Fruit fly (Drosophila melanogaster) whole organism, embryonic: ENCODE data around the gene nAChRbeta1.

Source experiments
- Ada2b ChIP-seq: fragments of 200-800 bp; sonication (Bioruptor generic); IDR thresholded peaks from 2 replicates; pipeline ENCODE4 v1.3.6; 2022; ENCODE audit warnings: missing biosample characterization, missing genetic modification characterization
- CG11560 ChIP-seq: fragments of 200-800 bp; sonication (Bioruptor generic); IDR thresholded peaks from 3 replicates; pipeline ENCODE4 v1.3.6; 2022; ENCODE audit warnings: missing biosample characterization, missing genetic modification characterization
- CG12155 ChIP-seq: fragments of 200-800 bp; sonication (Bioruptor generic); optimal IDR thresholded peaks from 3 replicates; lab custom pipeline; 2016; ENCODE audit warnings: missing biosample characterization, missing genetic modification characterization
- CG1602 ChIP-seq: fragments of 200-800 bp; sonication (Bioruptor generic); optimal IDR thresholded peaks from 3 replicates; lab custom pipeline; 2016; ENCODE audit warnings: missing biosample characterization, missing genetic modification characterization
- CG17612 ChIP-seq: fragments of 200-800 bp; sonication (Bioruptor generic); IDR thresholded peaks from 2 replicates; pipeline ENCODE4 v1.3.6; 2022; ENCODE audit warnings: missing biosample characterization, missing genetic modification characterization
- CG18476 ChIP-seq: fragments of 200-800 bp; sonication (Bioruptor generic); optimal IDR thresholded peaks from 2 replicates; lab custom pipeline; 2016; ENCODE audit warnings: missing biosample characterization, mild to moderate bottlenecking, missing genetic modification characterization
- CG2120 ChIP-seq: fragments of 200-800 bp; sonication (Bioruptor generic); optimal IDR thresholded peaks from 3 replicates; lab custom pipeline; 2016; ENCODE audit warnings: missing biosample characterization, missing genetic modification characterization
- CG3281 ChIP-seq: fragments of 200-800 bp; sonication (Bioruptor generic); optimal IDR thresholded peaks from 3 replicates; lab custom pipeline; 2017; ENCODE audit warnings: missing biosample characterization, mild to moderate bottlenecking, missing genetic modification characterization
- CG6175 ChIP-seq: fragments of 200-800 bp; sonication (Bioruptor generic); IDR thresholded peaks from 3 replicates; pipeline ENCODE4 v1.3.6; 2022; ENCODE audit warnings: missing biosample characterization, missing genetic modification characterization
- CG6254 ChIP-seq: fragments of 200-800 bp; sonication (Bioruptor generic); optimal IDR thresholded peaks from 3 replicates; lab custom pipeline; 2017; ENCODE audit warnings: mild to moderate bottlenecking, missing biosample characterization, missing genetic modification reagents, missing genetic modification characterization
- CG8290 ChIP-seq, 3 experiments: fragments of 200-800 bp; sonication (Bioruptor generic); optimal IDR thresholded peaks; 2 replicates each; lab custom pipeline; 2016 to 2019; ENCODE audit warnings: missing biosample characterization in 3 of 3, missing genetic modification characterization in 3 of 3, mild to moderate bottlenecking in 2 of 3, moderate library complexity in 1 of 3
- Gsc ChIP-seq: fragments of 200-800 bp; sonication (Bioruptor generic); IDR thresholded peaks from 2 replicates; pipeline ENCODE4 v1.3.6; 2022; ENCODE audit warnings: missing biosample characterization, missing genetic modification characterization
- Hand ChIP-seq: fragments of 200-800 bp; sonication (Bioruptor generic); optimal IDR thresholded peaks from 2 replicates; lab custom pipeline; 2017; ENCODE audit warnings: mild to moderate bottlenecking, missing biosample characterization, missing genetic modification reagents, missing genetic modification characterization
- Hr51 ChIP-seq, 2 experiments: fragments of 200-800 bp; sonication (Bioruptor generic); optimal IDR thresholded peaks; 2 replicates in 1 of 2; 3 replicates in 1 of 2; lab custom pipeline; 2016 to 2018; ENCODE audit warnings: missing biosample characterization in 2 of 2, missing genetic modification characterization in 2 of 2, mild to moderate bottlenecking in 1 of 2, moderate library complexity in 1 of 2
- MESR4 ChIP-seq: fragments of 200-800 bp; sonication (Bioruptor generic); optimal IDR thresholded peaks from 2 replicates; lab custom pipeline; 2018; ENCODE audit warnings: missing biosample characterization, mild to moderate bottlenecking, missing genetic modification characterization, moderate library complexity
- NC2α ChIP-seq: fragments of 200-800 bp; sonication (Bioruptor generic); optimal IDR thresholded peaks from 2 replicates; lab custom pipeline; 2016; ENCODE audit warnings: missing biosample characterization, missing genetic modification characterization
- Nf-YB ChIP-seq: fragments of 200-800 bp; sonication (Bioruptor generic); optimal IDR thresholded peaks from 3 replicates; lab custom pipeline; 2019; ENCODE audit warnings: missing biosample characterization, mild to moderate bottlenecking, missing genetic modification characterization, moderate library complexity
- Oaz ChIP-seq: fragments of 200-800 bp; sonication (Bioruptor generic); IDR thresholded peaks from 2 replicates; pipeline ENCODE4 v1.3.6; 2022; ENCODE audit warnings: missing biosample characterization, missing genetic modification characterization
- Trl ChIP-seq, 3 experiments: fragments of >200 bp in 2 of 3; fragments of 200-800 bp in 1 of 3; sonication (Bioruptor generic) in 1 of 3; optimal IDR thresholded peaks; 2 replicates in 1 of 3; 3 replicates in 2 of 3; lab custom pipeline; 2016 to 2017; ENCODE audit warnings: missing biosample characterization in 1 of 3, missing genetic modification characterization in 1 of 3
- Xrp1 ChIP-seq: fragments of 200-800 bp; sonication (Bioruptor generic); IDR thresholded peaks from 2 replicates; pipeline ENCODE4 v1.3.6; 2022; ENCODE audit warnings: missing biosample characterization, missing genetic modification characterization
- abd-A ChIP-seq: fragments of 200-800 bp; sonication (Bioruptor generic); optimal IDR thresholded peaks from 3 replicates; lab custom pipeline; 2019; ENCODE audit warnings: missing biosample characterization, mild to moderate bottlenecking, missing genetic modification characterization, moderate library complexity
- ara ChIP-seq: fragments of 200-800 bp; sonication (Bioruptor generic); IDR thresholded peaks from 2 replicates; pipeline ENCODE4 v1.3.6; 2022; ENCODE audit warnings: missing biosample characterization, missing genetic modification characterization
- bab2 ChIP-seq: fragments of 200-800 bp; sonication (Bioruptor generic); optimal IDR thresholded peaks from 2 replicates; lab custom pipeline; 2016; ENCODE audit warnings: missing biosample characterization, missing genetic modification characterization
- caup ChIP-seq: fragments of 200-800 bp; sonication (Bioruptor generic); optimal IDR thresholded peaks from 3 replicates; lab custom pipeline; 2017; ENCODE audit warnings: missing biosample characterization, mild to moderate bottlenecking, missing genetic modification characterization, moderate library complexity; ENCODE audit not compliant: severe bottlenecking
- chinmo ChIP-seq: fragments of 200-800 bp; sonication (Bioruptor generic); IDR thresholded peaks from 4 replicates; pipeline ENCODE4 v1.3.6; 2022; ENCODE audit warnings: missing biosample characterization, missing genetic modification characterization; ENCODE audit not compliant: partially characterized antibody
- dm ChIP-seq: fragments of 200-800 bp; sonication (Bioruptor generic); optimal IDR thresholded peaks from 3 replicates; lab custom pipeline; 2016; ENCODE audit warnings: missing biosample characterization, missing genetic modification characterization
- dmrt11E ChIP-seq: fragments of 200-800 bp; sonication (Bioruptor generic); optimal IDR thresholded peaks from 3 replicates; lab custom pipeline; 2018; ENCODE audit warnings: missing biosample characterization, mild to moderate bottlenecking, missing genetic modification characterization, moderate library complexity
- en ChIP-seq: fragments of 200-800 bp; sonication (Bioruptor generic); optimal IDR thresholded peaks from 2 replicates; lab custom pipeline; 2016; ENCODE audit warnings: missing biosample characterization, missing genetic modification characterization
- eve ChIP-seq, 2 experiments: fragments of >200 bp; optimal IDR thresholded peaks; 2 replicates each; lab custom pipeline; 2017; ENCODE audit warnings: missing biosample characterization in 2 of 2, missing genetic modification characterization in 2 of 2
- ewg ChIP-seq: fragments of 200-800 bp; sonication (Bioruptor generic); optimal IDR thresholded peaks from 3 replicates; lab custom pipeline; 2017; ENCODE audit warnings: mild to moderate bottlenecking, missing biosample characterization, missing genetic modification reagents, missing genetic modification characterization
- eyg ChIP-seq: fragments of 200-800 bp; sonication (Bioruptor generic); optimal IDR thresholded peaks from 3 replicates; lab custom pipeline; 2016; ENCODE audit warnings: missing biosample characterization, missing genetic modification characterization
- fu2 ChIP-seq: fragments of 200-800 bp; sonication (Bioruptor generic); optimal IDR thresholded peaks from 2 replicates; lab custom pipeline; 2016; ENCODE audit warnings: missing biosample characterization, missing genetic modification characterization
- gfzf ChIP-seq: fragments of 200-800 bp; sonication (Bioruptor generic); optimal IDR thresholded peaks from 2 replicates; lab custom pipeline; 2016; ENCODE audit warnings: missing biosample characterization, mild to moderate bottlenecking, missing genetic modification characterization, moderate library complexity
- grau ChIP-seq: fragments of 200-800 bp; optimal IDR thresholded peaks from 3 replicates; lab custom pipeline; 2019; ENCODE audit warnings: missing biosample characterization, mild to moderate bottlenecking, missing genetic modification characterization, moderate library complexity
- lab ChIP-seq: fragments of 200-800 bp; sonication (Bioruptor generic); optimal IDR thresholded peaks from 3 replicates; lab custom pipeline; 2017; ENCODE audit warnings: missing biosample characterization, missing genetic modification characterization, mild to moderate bottlenecking, moderate library complexity, missing genetic modification reagents
- nmo ChIP-seq: fragments of 200-800 bp; sonication (Bioruptor generic); optimal IDR thresholded peaks from 2 replicates; lab custom pipeline; 2018; ENCODE audit warnings: missing biosample characterization, mild to moderate bottlenecking, missing genetic modification characterization, moderate library complexity
- oc ChIP-seq: fragments of 200-800 bp; sonication (Bioruptor generic); optimal IDR thresholded peaks from 2 replicates; lab custom pipeline; 2018; ENCODE audit warnings: missing biosample characterization, mild to moderate bottlenecking, missing genetic modification characterization, moderate library complexity
- onecut ChIP-seq: fragments of 200-800 bp; sonication (Bioruptor generic); IDR thresholded peaks from 2 replicates; pipeline ENCODE4 v1.3.6; 2022; ENCODE audit warnings: missing biosample characterization, missing genetic modification characterization
- prd ChIP-seq, 3 experiments: fragments of >200 bp in 2 of 3; fragments of 200-800 bp in 1 of 3; sonication (Bioruptor generic) in 1 of 3; optimal IDR thresholded peaks in 2 of 3; IDR thresholded peaks in 1 of 3; 2 replicates in 2 of 3; 3 replicates in 1 of 3; pipeline versions ENCODE4 v1.3.6 to Lab custom; 2017 to 2022; ENCODE audit warnings: missing biosample characterization in 1 of 3, missing genetic modification characterization in 1 of 3
- ro ChIP-seq: fragments of 200-800 bp; sonication (Bioruptor generic); IDR thresholded peaks from 2 replicates; pipeline ENCODE4 v1.3.6; 2022; ENCODE audit warnings: missing biosample characterization, missing genetic modification characterization
- row ChIP-seq: fragments of 200-800 bp; sonication (Bioruptor generic); IDR thresholded peaks from 3 replicates; pipeline ENCODE4 v1.3.6; 2022; ENCODE audit warnings: missing biosample characterization, missing genetic modification characterization
- sens ChIP-seq: fragments of 200-800 bp; sonication (Bioruptor generic); peaks from one replicate; lab custom pipeline; 2016; ENCODE audit warnings: missing biosample characterization, missing genetic modification characterization
- sens-2 ChIP-seq: fragments of 200-800 bp; sonication (Bioruptor generic); IDR thresholded peaks from 2 replicates; pipeline ENCODE4 v1.3.6; 2022; ENCODE audit warnings: missing biosample characterization, missing genetic modification characterization
- sr ChIP-seq: fragments of 200-800 bp; sonication (Bioruptor generic); IDR thresholded peaks from 3 replicates; pipeline ENCODE4 v1.3.6; 2022; ENCODE audit warnings: missing biosample characterization, missing genetic modification characterization
- ssp ChIP-seq: fragments of 200-800 bp; sonication (Bioruptor generic); IDR thresholded peaks from 2 replicates; pipeline ENCODE4 v1.3.6; 2022; ENCODE audit warnings: missing biosample characterization, missing genetic modification characterization
- zen ChIP-seq: fragments of 200-800 bp; sonication (Bioruptor generic); optimal IDR thresholded peaks from 3 replicates; lab custom pipeline; 2018; ENCODE audit warnings: missing biosample characterization, mild to moderate bottlenecking, missing genetic modification characterization, moderate library complexity

The nAChRbeta1 gene

DNA sequence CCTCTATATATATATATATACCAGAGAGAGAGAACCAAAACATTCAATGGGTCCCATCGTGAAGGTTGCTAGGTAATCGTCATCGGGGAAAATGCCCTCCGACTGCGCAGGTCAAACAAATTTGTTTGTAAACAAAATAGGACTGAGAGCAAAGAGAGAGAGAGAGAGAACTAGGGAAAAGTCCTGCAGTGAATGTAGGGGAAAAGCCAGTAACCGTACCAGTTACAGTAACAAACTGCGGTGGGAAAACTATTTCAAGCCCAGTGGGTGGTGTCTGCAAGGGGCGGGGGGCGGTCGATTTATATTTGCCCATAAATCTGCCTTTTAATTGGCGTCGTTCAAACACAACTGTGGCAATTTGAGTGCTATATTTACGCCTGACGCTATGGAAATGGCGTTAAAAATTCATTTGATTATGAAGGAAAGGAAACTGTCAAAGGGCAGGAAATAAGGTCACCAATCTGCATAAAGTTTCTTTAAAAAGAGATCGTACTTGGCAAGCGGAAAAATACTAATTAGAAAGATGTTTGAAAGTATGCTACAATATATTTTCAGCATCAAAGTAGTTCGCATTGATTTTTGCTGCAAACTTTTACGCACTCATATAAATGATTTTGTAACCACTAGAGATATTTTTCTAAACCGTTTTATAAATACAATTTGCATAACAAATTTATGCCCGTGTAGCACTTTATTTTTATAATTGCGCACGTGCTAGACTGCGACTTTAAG lies 19.1 kb upstream of the nAChRbeta1 start:
- peak in 1 of 2 experiments; percentile 26 for TF ChIP-seq eve (GFP tag; optimal IDR thresholded peaks at IDR 0.05; lab: Kevin White, UChicago)
- no peak for TF ChIP-seq Nf-YB (GFP tag; lab: Kevin White, UChicago)
- TF ChIP-seq Trl (optimal IDR thresholded peaks at IDR 0.05; lab: Kevin White, UChicago): peak; percentile 55 to 69
- TF ChIP-seq Trl (GFP tag; optimal IDR thresholded peaks at IDR 0.05; lab: Kevin White, UChicago): no peak
- TF ChIP-seq CG17612 (GFP tag; lab: Robert Waterston, UW): peak; percentile 99
- peak; percentile 1 for TF ChIP-seq Hand
- no peak for TF ChIP-seq NC2α (GFP tag; lab: Kevin White, UChicago)
- TF ChIP-seq CG1602: no peak
- no peak for TF ChIP-seq CG2120 (GFP tag; lab: Kevin White, UChicago)
- TF ChIP-seq eyg (GFP tag; lab: Kevin White, UChicago): no peak
- peak; percentile 98 for TF ChIP-seq CG8290 (GFP tag; optimal IDR thresholded peaks at IDR 0.05; lab: Kevin White, UChicago)
- peak; percentile 48 to 96 for TF ChIP-seq CG8290 (tag; optimal IDR thresholded peaks at IDR 0.05; lab: Kevin White, UChicago)
- TF ChIP-seq abd-A: peak; percentile 63
- peak; percentile 24 for TF ChIP-seq CG6254 (GFP tag; lab: Kevin White, UChicago)
- TF ChIP-seq onecut (GFP tag; lab: Robert Waterston, UW): peak; percentile 36
- TF ChIP-seq chinmo: peak; percentile 48; the same call in 1 of the 4 replicates
- TF ChIP-seq zen: peak; percentile 40
- peak; percentile 63 for TF ChIP-seq ewg (GFP tag; lab: Kevin White, UChicago)
- TF ChIP-seq Gsc (GFP tag; lab: Robert Waterston, UW): no peak

DNA sequence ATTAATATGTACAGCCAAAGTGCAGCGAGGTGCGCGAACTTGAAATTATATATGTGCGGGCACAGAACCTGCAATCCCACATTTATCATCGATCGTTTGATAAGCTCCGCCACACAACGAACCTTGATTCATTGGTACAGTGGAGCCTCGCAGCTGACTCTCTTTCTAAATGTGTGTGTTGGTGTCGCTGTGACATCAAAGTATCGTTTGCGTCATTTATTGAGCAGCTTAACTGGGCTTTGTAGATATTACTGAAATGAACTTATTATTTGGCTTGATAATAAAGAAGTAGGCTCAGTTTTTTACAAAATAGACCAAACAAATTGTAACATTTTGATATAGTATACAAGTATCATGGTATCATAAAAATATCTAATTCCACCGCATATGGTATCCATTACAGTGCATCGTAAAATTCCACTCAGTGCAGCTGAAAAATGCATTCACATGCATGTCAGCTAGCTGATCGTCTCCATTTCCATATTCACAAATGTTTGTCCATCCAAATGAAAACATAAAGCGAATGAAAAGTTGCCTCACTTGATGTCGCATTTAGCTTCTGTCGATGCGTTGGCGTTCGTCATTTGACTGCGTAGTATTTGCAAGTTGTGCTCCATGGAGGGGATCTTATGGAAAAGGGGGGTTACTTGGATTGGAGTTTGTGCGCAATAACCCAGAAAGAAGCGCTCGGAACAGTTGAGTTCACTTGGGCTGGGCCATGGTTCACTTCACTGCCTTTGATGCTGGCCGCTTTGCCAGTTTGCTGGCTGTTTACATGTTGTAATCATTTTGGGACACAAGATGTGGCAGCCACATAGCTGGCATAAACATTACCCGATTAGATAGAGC lies 17.9 kb upstream of the nAChRbeta1 start:
- no peak for TF ChIP-seq en (GFP tag; lab: Kevin White, UChicago)
- no peak for TF ChIP-seq ssp
- TF ChIP-seq sr (GFP tag; lab: Robert Waterston, UW): peak; percentile 66; the same call in 2 of the 3 replicates
- no peak for TF ChIP-seq MESR4
- TF ChIP-seq ro (GFP tag; lab: Robert Waterston, UW): no peak
- peak; percentile 52 for TF ChIP-seq sens
- TF ChIP-seq Oaz (GFP tag; lab: Robert Waterston, UW): no peak
- TF ChIP-seq grau: peak; percentile 87
- no peak for TF ChIP-seq Xrp1 (GFP tag; lab: Robert Waterston, UW)
- peak; percentile 72; the same call in 2 of the 3 replicates for TF ChIP-seq CG6175 (GFP tag; lab: Robert Waterston, UW)
- no peak for TF ChIP-seq CG12155 (GFP tag; lab: Kevin White, UChicago)
- TF ChIP-seq lab (GFP tag; lab: Kevin White, UChicago): peak; percentile 9
- no peak for TF ChIP-seq CG3281
- TF ChIP-seq CG18476: no peak
- no peak for TF ChIP-seq CG11560
- peak; percentile 8 for TF ChIP-seq caup (GFP tag; lab: Kevin White, UChicago)
- TF ChIP-seq dmrt11E: no peak
- no peak for TF ChIP-seq prd (optimal IDR thresholded peaks at IDR 0.05; lab: Kevin White, UChicago)
- no peak for TF ChIP-seq prd (GFP tag; IDR thresholded peaks at IDR 0.05; lab: Robert Waterston, UW)
- TF ChIP-seq nmo (GFP tag; lab: Kevin White, UChicago): no peak
- TF ChIP-seq Hr51 (GFP tag; optimal IDR thresholded peaks at IDR 0.05; lab: Kevin White, UChicago): peak in 1 of 2 experiments; percentile 22
- TF ChIP-seq ara (GFP tag; lab: Robert Waterston, UW): no peak
- TF ChIP-seq row (GFP tag; lab: Robert Waterston, UW): peak; percentile 25; the same call in 1 of the 3 replicates
- TF ChIP-seq gfzf (GFP tag; lab: Kevin White, UChicago): no peak
- TF ChIP-seq oc (tag; lab: Kevin White, UChicago): peak; percentile 3
- no peak for TF ChIP-seq dm (GFP tag; lab: Kevin White, UChicago)
- TF ChIP-seq fu2: no peak
- no peak for TF ChIP-seq sens-2 (GFP tag; lab: Robert Waterston, UW)
- 0 out of 2 replicates have a peak, but pooled peaks have one; percentile 3 for TF ChIP-seq Ada2b (GFP tag; lab: Robert Waterston, UW)
- no peak for TF ChIP-seq bab2
